Worm (Caenorhabditis elegans) whole organism, L1 larva: Measurements from ENCODE around the gene cex-2.
A peak's percentile ranks its signal among the peaks of the same experiment; 100 is the strongest.

Experiments
- C34B4.2 ChIP-seq: sonication (generic microtip); optimal IDR thresholded peaks from 2 replicates; lab custom pipeline; 2017; ENCODE audit warnings: mild to moderate bottlenecking, missing genetic modification characterization, missing compliant biosample characterization
- Y116A8C.19 ChIP-seq: sonication (generic microtip); optimal IDR thresholded peaks from 2 replicates; lab custom pipeline; 2016; ENCODE audit warnings: missing compliant biosample characterization, missing genetic modification characterization, borderline replicate concordance
- aha-1 ChIP-seq: fragments of 150-350 bp; optimal IDR thresholded peaks from 2 replicates; lab custom pipeline; 2014; ENCODE audit warnings: missing biosample characterization, missing genetic modification characterization
- aly-2 ChIP-seq: fragments of 150-350 bp; optimal IDR thresholded peaks from 2 replicates; lab custom pipeline; 2014; ENCODE audit warnings: missing biosample characterization, missing genetic modification characterization
- blmp-1 ChIP-seq: fragments of 150-350 bp; optimal IDR thresholded peaks from 2 replicates; lab custom pipeline; 2014; ENCODE audit warnings: missing biosample characterization, missing genetic modification characterization
- ceh-63 ChIP-seq: fragments of 200-800 bp; sonication (Bioruptor generic); optimal IDR thresholded peaks from 2 replicates; lab custom pipeline; 2018; ENCODE audit warnings: mild to moderate bottlenecking, missing genetic modification characterization, missing compliant biosample characterization
- ces-1 ChIP-seq: fragments of 150-350 bp; optimal IDR thresholded peaks from 2 replicates; lab custom pipeline; 2014; ENCODE audit warnings: missing biosample characterization, missing genetic modification reagents, missing genetic modification characterization
- dsc-1 ChIP-seq: sonication (generic microtip); optimal IDR thresholded peaks from 2 replicates; lab custom pipeline; 2016; ENCODE audit warnings: mild to moderate bottlenecking, missing genetic modification characterization, missing compliant biosample characterization
- efl-1 ChIP-seq, 4 experiments: fragments of 150-350 bp; optimal IDR thresholded peaks in 3 of 4; peaks in 1 of 4; 1 replicate in 1 of 4; 2 replicates in 3 of 4; lab custom pipeline; 2014; ENCODE audit warnings: missing biosample characterization in 2 of 4, missing genetic modification characterization in 2 of 4, missing genetic modification reagents in 2 of 4
- efl-3 ChIP-seq: fragments of 200-800 bp; sonication (Bioruptor generic); optimal IDR thresholded peaks from 2 replicates; lab custom pipeline; 2018; ENCODE audit warnings: mild to moderate bottlenecking, missing genetic modification characterization, missing compliant biosample characterization
- egl-27 ChIP-seq, 2 experiments: fragments of 150-350 bp in 1 of 2; sonication (generic microtip); optimal IDR thresholded peaks; 3 replicates each; lab custom pipeline; 2017 to 2018; ENCODE audit warnings: missing biosample characterization in 2 of 2, missing genetic modification characterization in 2 of 2, missing genetic modification reagents in 2 of 2
- elt-3 ChIP-seq, 6 experiments: fragments of 150-350 bp in 1 of 6; sonication (generic microtip); optimal IDR thresholded peaks; 2 replicates each; lab custom pipeline; 2017 to 2018; ENCODE audit warnings: missing biosample characterization in 6 of 6, missing genetic modification characterization in 6 of 6, inconsistent platforms in 1 of 6
- ets-5 ChIP-seq: fragments of 200-800 bp; sonication (Bioruptor generic); IDR thresholded peaks from 2 replicates; pipeline ENCODE4 v1.3.6; 2022; ENCODE audit warnings: missing genetic modification characterization, missing compliant biosample characterization
- fos-1 ChIP-seq: fragments of 150-350 bp; optimal IDR thresholded peaks from 2 replicates; lab custom pipeline; 2014; ENCODE audit warnings: missing biosample characterization, missing genetic modification characterization
- grh-1 ChIP-seq: fragments of 200-800 bp; sonication (Bioruptor generic); IDR thresholded peaks from 2 replicates; pipeline ENCODE4 v1.3.6; 2022; ENCODE audit warnings: missing genetic modification reagents, missing genetic modification characterization, missing compliant biosample characterization
- hlh-17 ChIP-seq: fragments of 200-800 bp; sonication (Bioruptor generic); optimal IDR thresholded peaks from 2 replicates; lab custom pipeline; 2018; ENCODE audit warnings: missing genetic modification characterization, mild to moderate bottlenecking, missing compliant biosample characterization, moderate library complexity, borderline replicate concordance
- irx-1 ChIP-seq: sonication (generic microtip); optimal IDR thresholded peaks from 2 replicates; lab custom pipeline; 2016; ENCODE audit warnings: missing genetic modification characterization, missing compliant biosample characterization
- isw-1 ChIP-seq: fragments of 200-800 bp; sonication (Bioruptor generic); IDR thresholded peaks from 2 replicates; pipeline ENCODE4 v1.3.6; 2022; ENCODE audit warnings: missing genetic modification characterization, missing compliant biosample characterization
- jun-1 ChIP-seq: fragments of 150-350 bp; optimal IDR thresholded peaks from 2 replicates; lab custom pipeline; 2014; ENCODE audit warnings: missing biosample characterization, missing genetic modification reagents, missing genetic modification characterization
- lin-13 ChIP-seq: fragments of 150-350 bp; optimal IDR thresholded peaks from 2 replicates; lab custom pipeline; 2014; ENCODE audit warnings: missing biosample characterization, missing genetic modification reagents, missing genetic modification characterization
- lin-14 ChIP-seq: fragments of 200-800 bp; sonication (Bioruptor generic); optimal IDR thresholded peaks from 2 replicates; lab custom pipeline; 2018; ENCODE audit warnings: mild to moderate bottlenecking, missing genetic modification characterization, moderate library complexity, missing compliant biosample characterization
- lin-15B ChIP-seq: fragments of 150-350 bp; sonication (generic microtip); optimal IDR thresholded peaks from 3 replicates; lab custom pipeline; 2014; ENCODE audit warnings: missing biosample characterization, missing genetic modification characterization
- lin-35 ChIP-seq, 2 experiments: fragments of 150-350 bp; optimal IDR thresholded peaks; 2 replicates each; lab custom pipeline; 2014; ENCODE audit warnings: missing biosample characterization in 2 of 2, missing genetic modification characterization in 2 of 2, missing genetic modification reagents in 2 of 2
- lsy-2 ChIP-seq, 2 experiments: fragments of 150-350 bp; optimal IDR thresholded peaks; 2 replicates each; lab custom pipeline; 2014; ENCODE audit warnings: missing biosample characterization in 2 of 2, missing genetic modification characterization in 2 of 2
- mef-2 ChIP-seq: fragments of 150-350 bp; optimal IDR thresholded peaks from 2 replicates; lab custom pipeline; 2014; ENCODE audit warnings: missing biosample characterization, missing genetic modification characterization
- nhr-11 ChIP-seq: fragments of 150-350 bp; optimal IDR thresholded peaks from 2 replicates; lab custom pipeline; 2014; ENCODE audit warnings: missing biosample characterization, missing genetic modification characterization
- nhr-12 ChIP-seq: sonication (generic microtip); optimal IDR thresholded peaks from 2 replicates; lab custom pipeline; 2017; ENCODE audit warnings: missing biosample characterization, missing genetic modification characterization
- nhr-19 ChIP-seq: fragments of 200-800 bp; sonication (Bioruptor generic); conservative IDR thresholded peaks from 2 replicates; pipeline ENCODE4 v1.3.6; 2022; ENCODE audit warnings: missing genetic modification characterization, missing compliant biosample characterization
- nhr-20 ChIP-seq: sonication (generic microtip); optimal IDR thresholded peaks from 2 replicates; lab custom pipeline; 2016; ENCODE audit warnings: mild to moderate bottlenecking, missing genetic modification characterization, missing compliant biosample characterization
- nhr-237 ChIP-seq: fragments of 150-350 bp; optimal IDR thresholded peaks from 2 replicates; lab custom pipeline; 2014; ENCODE audit warnings: missing biosample characterization, missing genetic modification characterization
- nhr-47 ChIP-seq: sonication (generic microtip); optimal IDR thresholded peaks from 2 replicates; lab custom pipeline; 2016; ENCODE audit warnings: mild to moderate bottlenecking, missing genetic modification characterization, moderate library complexity, missing compliant biosample characterization
- nhr-71 ChIP-seq: sonication (generic microtip); optimal IDR thresholded peaks from 2 replicates; lab custom pipeline; 2016; ENCODE audit warnings: mild to moderate bottlenecking, missing genetic modification characterization, moderate library complexity, missing compliant biosample characterization
- nhr-77 ChIP-seq: fragments of 150-350 bp; optimal IDR thresholded peaks from 2 replicates; lab custom pipeline; 2014; ENCODE audit warnings: missing biosample characterization, missing genetic modification characterization
- nhr-84 ChIP-seq: sonication (generic microtip); optimal IDR thresholded peaks from 2 replicates; lab custom pipeline; 2017; ENCODE audit warnings: missing biosample characterization, missing genetic modification characterization
- nhr-85 ChIP-seq: sonication (generic microtip); peaks from one replicate; lab custom pipeline; 2016; ENCODE audit warnings: missing genetic modification characterization, inconsistent platforms, missing compliant biosample characterization
- nhr-90 ChIP-seq: sonication (generic microtip); optimal IDR thresholded peaks from 2 replicates; lab custom pipeline; 2016; ENCODE audit warnings: mild to moderate bottlenecking, missing genetic modification characterization, missing compliant biosample characterization; ENCODE audit not compliant: poor library complexity
- pag-3 ChIP-seq: sonication (generic microtip); optimal IDR thresholded peaks from 2 replicates; lab custom pipeline; 2017; ENCODE audit warnings: missing genetic modification characterization, mild to moderate bottlenecking, missing compliant biosample characterization, antibody characterized with exemption, borderline replicate concordance; ENCODE audit not compliant: insufficient read depth
- pax-3 ChIP-seq: fragments of 200-800 bp; sonication (Bioruptor generic); optimal IDR thresholded peaks from 2 replicates; lab custom pipeline; 2018; ENCODE audit warnings: mild to moderate bottlenecking, missing genetic modification characterization, moderate library complexity, missing compliant biosample characterization
- pqm-1 ChIP-seq: sonication (generic microtip); optimal IDR thresholded peaks from 3 replicates; lab custom pipeline; 2017; ENCODE audit warnings: missing biosample characterization, missing genetic modification characterization
- rnt-1 ChIP-seq: sonication (generic microtip); optimal IDR thresholded peaks from 2 replicates; lab custom pipeline; 2016; ENCODE audit warnings: mild to moderate bottlenecking, missing genetic modification characterization, moderate library complexity, missing compliant biosample characterization
- skn-1 ChIP-seq: fragments of 150-350 bp; optimal IDR thresholded peaks from 2 replicates; lab custom pipeline; 2014; ENCODE audit warnings: missing biosample characterization, missing genetic modification characterization
- snu-23 ChIP-seq: sonication (generic microtip); optimal IDR thresholded peaks from 2 replicates; lab custom pipeline; 2016; ENCODE audit warnings: missing genetic modification characterization, missing compliant biosample characterization
- sox-4 ChIP-seq: sonication (generic microtip); optimal IDR thresholded peaks from 2 replicates; lab custom pipeline; 2016; ENCODE audit warnings: missing genetic modification characterization, missing compliant biosample characterization
- swsn-7 ChIP-seq: sonication (generic microtip); optimal IDR thresholded peaks from 2 replicates; lab custom pipeline; 2016; ENCODE audit warnings: missing genetic modification characterization, missing compliant biosample characterization
- tbx-2 ChIP-seq: sonication (generic microtip); optimal IDR thresholded peaks from 2 replicates; lab custom pipeline; 2016; ENCODE audit warnings: missing genetic modification characterization, missing compliant biosample characterization
- tlp-1 ChIP-seq: fragments of 150-350 bp; optimal IDR thresholded peaks from 2 replicates; lab custom pipeline; 2014; ENCODE audit warnings: missing biosample characterization, missing genetic modification characterization
- unc-130 ChIP-seq: fragments of 150-350 bp; optimal IDR thresholded peaks from 2 replicates; lab custom pipeline; 2017; ENCODE audit warnings: missing biosample characterization, missing genetic modification characterization, inconsistent platforms
- unc-62 ChIP-seq: fragments of 150-350 bp; optimal IDR thresholded peaks from 2 replicates; lab custom pipeline; 2014; ENCODE audit warnings: missing biosample characterization, missing genetic modification reagents, missing genetic modification characterization
- unc-86 ChIP-seq: sonication (generic microtip); optimal IDR thresholded peaks from 2 replicates; lab custom pipeline; 2016; ENCODE audit warnings: missing genetic modification characterization, missing compliant biosample characterization
- vab-15 ChIP-seq: sonication (generic microtip); optimal IDR thresholded peaks from 2 replicates; lab custom pipeline; 2017; ENCODE audit warnings: missing genotype, mild to moderate bottlenecking, missing genetic modification characterization, missing compliant biosample characterization
- zag-1 ChIP-seq: fragments of 150-350 bp; optimal IDR thresholded peaks from 2 replicates; lab custom pipeline; 2014; ENCODE audit warnings: missing biosample characterization, missing genetic modification characterization
- zip-4 ChIP-seq: fragments of 200-800 bp; sonication (Bioruptor generic); optimal IDR thresholded peaks from 2 replicates; lab custom pipeline; 2018; ENCODE audit warnings: mild to moderate bottlenecking, missing genetic modification characterization, moderate library complexity, missing compliant biosample characterization
- ztf-11 ChIP-seq, 2 experiments: sonication (generic microtip); optimal IDR thresholded peaks; 2 replicates each; lab custom pipeline; 2016 to 2017; ENCODE audit warnings: missing genetic modification characterization in 2 of 2, missing biosample characterization in 1 of 2, missing compliant biosample characterization in 1 of 2

The cex-2 gene

DNA sequence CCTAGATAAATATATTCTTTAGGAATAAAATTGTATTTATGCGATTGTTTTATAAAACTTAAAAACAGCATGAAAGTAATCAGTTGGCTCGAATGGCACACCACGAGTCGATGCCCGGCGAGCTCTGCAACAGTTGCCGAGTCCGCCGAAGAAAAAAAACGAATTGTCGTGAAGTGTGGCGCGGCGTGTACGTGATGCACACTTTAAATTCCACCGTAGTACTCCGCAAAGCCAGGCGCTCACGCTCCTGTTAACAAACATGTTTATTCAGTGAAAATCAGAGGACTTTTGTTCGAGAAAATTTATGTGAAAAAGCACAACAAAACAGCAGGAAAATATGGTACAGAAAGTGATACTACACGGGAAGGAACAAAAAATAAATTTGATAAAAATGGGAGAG, 35.4 kb upstream of the cex-2 start (continued):
- TF ChIP-seq nhr-85 (tag; lab: Kevin White, UChicago): peak; percentile 14
- TF ChIP-seq aha-1 (tag; lab: Kevin White, UChicago): no peak
- TF ChIP-seq snu-23 (GFP tag; lab: Kevin White, UChicago): peak; percentile 70
- TF ChIP-seq efl-3 (GFP tag; lab: Kevin White, UChicago): no peak
- TF ChIP-seq nhr-237 (tag; lab: Kevin White, UChicago): no peak
- no peak for TF ChIP-seq lin-14
- no peak for TF ChIP-seq nhr-12 (tag; lab: Kevin White, UChicago)
- no peak for TF ChIP-seq ets-5 (GFP tag; lab: Robert Waterston, UW)
- TF ChIP-seq ztf-11 (tag; optimal IDR thresholded peaks at IDR 0.05; lab: Kevin White, UChicago): no peak
- peak; percentile 65 to 81 for TF ChIP-seq lin-35 (GFP tag; optimal IDR thresholded peaks at IDR 0.05; lab: Kevin White, UChicago)
- TF ChIP-seq tbx-2: peak; percentile 33
- no peak for TF ChIP-seq egl-27 (tag; optimal IDR thresholded peaks at IDR 0.05; lab: Kevin White, UChicago)
- TF ChIP-seq lsy-2 (tag; optimal IDR thresholded peaks at IDR 0.05; lab: Kevin White, UChicago): peak; percentile 90 to 98
- TF ChIP-seq unc-62 (GFP tag; lab: Kevin White, UChicago): no peak
- no peak for TF ChIP-seq swsn-7 (tag; lab: Kevin White, UChicago)
- no peak for TF ChIP-seq irx-1 (tag; lab: Kevin White, UChicago)
- TF ChIP-seq tlp-1: no peak
- no peak for TF ChIP-seq pax-3 (tag; lab: Kevin White, UChicago)
- TF ChIP-seq isw-1: peak; percentile 8
- TF ChIP-seq zip-4 (GFP tag; lab: Kevin White, UChicago): no peak
- TF ChIP-seq unc-86 (tag; lab: Kevin White, UChicago): no peak
- TF ChIP-seq mef-2 (tag; lab: Kevin White, UChicago): no peak
- TF ChIP-seq elt-3 (tag; optimal IDR thresholded peaks at IDR 0.05; lab: Kevin White, UChicago): no peak
- TF ChIP-seq lin-13 (GFP tag; lab: Kevin White, UChicago): peak; percentile 17
- TF ChIP-seq fos-1 (tag; lab: Kevin White, UChicago): no peak
- peak; percentile 52 for TF ChIP-seq nhr-20 (tag; lab: Kevin White, UChicago)
- TF ChIP-seq nhr-47: peak; percentile 30
- no peak for TF ChIP-seq nhr-11 (tag; lab: Kevin White, UChicago)
- TF ChIP-seq grh-1 (GFP tag; lab: Robert Waterston, UW): no peak
- peak; percentile 61 to 72 for TF ChIP-seq efl-1 (optimal IDR thresholded peaks at IDR 0.05; lab: Kevin White, UChicago)
- peak; percentile 61 to 94 for TF ChIP-seq efl-1 (GFP tag; optimal IDR thresholded peaks at IDR 0.05 in 1 of 2; lab: Kevin White, UChicago)
- no peak for TF ChIP-seq ces-1 (GFP tag; lab: Kevin White, UChicago)
- TF ChIP-seq unc-130: peak; percentile 54
- no peak for TF ChIP-seq nhr-77 (tag; lab: Kevin White, UChicago)
- TF ChIP-seq C34B4.2 (tag; lab: Kevin White, UChicago): no peak
- no peak for TF ChIP-seq jun-1 (tag; lab: Kevin White, UChicago)
- TF ChIP-seq vab-15: peak; percentile 16
- TF ChIP-seq nhr-84 (tag; lab: Kevin White, UChicago): no peak
- no peak for TF ChIP-seq dsc-1 (tag; lab: Kevin White, UChicago)
- TF ChIP-seq pqm-1 (tag; lab: Kevin White, UChicago): no peak
- TF ChIP-seq skn-1 (tag; lab: Kevin White, UChicago): peak; percentile 10
- no peak for TF ChIP-seq ceh-63 (GFP tag; lab: Kevin White, UChicago)
- peak; percentile 87 for TF ChIP-seq pag-3 (tag; lab: Kevin White, UChicago)
- TF ChIP-seq blmp-1 (tag; lab: Kevin White, UChicago): peak; percentile 54
- no peak for TF ChIP-seq nhr-90 (tag; lab: Kevin White, UChicago)
- peak; percentile 18; the same call in 1 of the 2 replicates for TF ChIP-seq nhr-19 (GFP tag; lab: Robert Waterston, UW)
- no peak for TF ChIP-seq zag-1
- peak; percentile 54 for TF ChIP-seq nhr-71 (tag; lab: Kevin White, UChicago)
- no peak for TF ChIP-seq sox-4 (tag; lab: Kevin White, UChicago)
- TF ChIP-seq Y116A8C.19 (tag; lab: Kevin White, UChicago): no peak
- no peak for TF ChIP-seq aly-2 (tag; lab: Kevin White, UChicago)
- peak; percentile 48 for TF ChIP-seq rnt-1 (tag; lab: Kevin White, UChicago)
- no peak for TF ChIP-seq hlh-17
- TF ChIP-seq lin-15B (tag; lab: Kevin White, UChicago): peak; percentile 44
